Fruit fly (Drosophila melanogaster) whole organism, embryonic: ENCODE data around the gene retinin.

Experiments used
- CG8290 ChIP-seq, 3 experiments: fragments of 200-800 bp; sonication (Bioruptor generic); optimal IDR thresholded peaks; 2 replicates each; lab custom pipeline; 2016 to 2019; ENCODE audit warnings: missing biosample characterization in 3 of 3, missing genetic modification characterization in 3 of 3, mild to moderate bottlenecking in 2 of 3, moderate library complexity in 1 of 3
- Side ChIP-seq: fragments of 200-800 bp; sonication (Bioruptor generic); optimal IDR thresholded peaks from 2 replicates; lab custom pipeline; 2016; ENCODE audit warnings: missing biosample characterization, missing genetic modification characterization

DNA sequence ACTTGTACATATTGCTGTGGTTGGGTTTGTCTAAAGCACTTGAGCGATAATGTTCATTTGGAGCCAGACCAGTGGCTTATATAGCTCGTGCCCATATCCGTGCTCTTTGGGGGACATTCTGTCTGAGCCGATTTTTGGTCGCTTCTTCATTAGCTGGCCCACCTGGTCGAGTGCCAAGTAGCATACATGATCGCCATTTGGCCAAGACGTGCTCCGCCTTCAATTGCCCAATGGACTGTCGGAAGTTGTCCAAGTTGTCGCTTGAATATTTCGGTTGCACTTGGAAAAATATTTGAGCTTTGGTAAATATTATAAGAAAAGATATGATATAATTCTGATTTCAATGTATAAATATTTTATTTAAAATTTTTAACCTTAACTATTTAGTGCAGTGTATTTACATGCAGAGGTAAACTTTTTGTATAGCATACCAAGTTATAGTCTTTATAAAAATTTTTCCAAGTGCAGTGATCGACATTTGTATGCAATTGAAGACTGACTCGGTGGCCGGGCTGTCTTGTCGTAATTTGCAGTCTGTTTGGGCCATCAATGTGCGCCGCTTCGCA, 46.3 kb upstream of the retinin start, which contains the start of gene CG13047:
- TF ChIP-seq CG8290 (GFP tag; optimal IDR thresholded peaks at IDR 0.05; lab: Kevin White, UChicago) = no peak
- no peak for TF ChIP-seq CG8290 (tag; optimal IDR thresholded peaks at IDR 0.05; lab: Kevin White, UChicago)
- TF ChIP-seq Side (GFP tag; lab: Kevin White, UChicago) = no peak
